Worm (Caenorhabditis elegans): Measurements from ENCODE around the gene acd-3.

Gene acd-3

ce11 chrX:14809905-14810304 is 39.2 kb upstream of the acd-3 start (continued):
- TF ChIP-seq dmd-8 (GFP tag; IDR thresholded peaks at IDR 0.05) = no peak
- TF ChIP-seq nhr-10 (tag; optimal IDR thresholded peaks at IDR 0.05) = no peak
- no peak for TF ChIP-seq Y5F2A.4 (GFP tag; optimal IDR thresholded peaks at IDR 0.05)
- TF ChIP-seq sdz-12 (GFP tag; optimal IDR thresholded peaks at IDR 0.05) = no peak
- TF ChIP-seq fkh-10 (GFP tag; optimal IDR thresholded peaks at IDR 0.05) = no peak
- no peak for TF ChIP-seq ceh-20 (GFP tag; IDR thresholded peaks at IDR 0.05)
- no peak for TF ChIP-seq nhr-6 (tag; optimal IDR thresholded peaks at IDR 0.05)
- TF ChIP-seq ctbp-1 (GFP tag; IDR thresholded peaks at IDR 0.05) = no peak
- no peak for TF ChIP-seq attf-4 (tag; optimal IDR thresholded peaks at IDR 0.05)
- no peak for TF ChIP-seq T26A8.4 (GFP tag; IDR thresholded peaks at IDR 0.05)
- TF ChIP-seq egl-43 (GFP tag; IDR thresholded peaks at IDR 0.05) = no peak
- TF ChIP-seq mes-2 (tag; optimal IDR thresholded peaks at IDR 0.05; ENCODE audit: poor library complexity, severe bottlenecking) = no peak
- TF ChIP-seq tra-1 (GFP tag; IDR thresholded peaks at IDR 0.05) = 0 out of 2 replicates have a peak, but pooled peaks have one; percentile 22
- TF ChIP-seq snpc-1.2 (GFP tag; IDR thresholded peaks at IDR 0.05) = no peak
- TF ChIP-seq hmg-1.1 (GFP tag; IDR thresholded peaks at IDR 0.05) = no peak
- no peak for TF ChIP-seq F37D6.2 (tag; optimal IDR thresholded peaks at IDR 0.05)
- TF ChIP-seq lsy-2 (tag; optimal IDR thresholded peaks at IDR 0.05) = no peak
- TF ChIP-seq zip-2 (tag; optimal IDR thresholded peaks at IDR 0.05) = no peak
- no peak for TF ChIP-seq ama-1 (optimal IDR thresholded peaks at IDR 0.05)
- no peak for TF ChIP-seq nhr-42 (GFP tag; IDR thresholded peaks at IDR 0.05)
- no peak for TF ChIP-seq madf-5 (GFP tag; IDR thresholded peaks at IDR 0.05)
- TF ChIP-seq tag-97 (GFP tag; IDR thresholded peaks at IDR 0.05) = no peak
- peak; percentile 70 for TF ChIP-seq dmd-6 (GFP tag; IDR thresholded peaks at IDR 0.05)
- TF ChIP-seq aly-2 (tag; optimal IDR thresholded peaks at IDR 0.05) = no peak
- TF ChIP-seq skn-1 (tag; optimal IDR thresholded peaks at IDR 0.05) = no peak
- no peak for TF ChIP-seq php-3 (GFP tag; IDR thresholded peaks at IDR 0.05)
- TF ChIP-seq lin-39 (tag; optimal IDR thresholded peaks at IDR 0.05) = no peak
- no peak for TF ChIP-seq daf-16 (GFP tag; optimal IDR thresholded peaks at IDR 0.05)
- TF ChIP-seq daf-16 (tag; optimal IDR thresholded peaks at IDR 0.05) = peak; percentile 50
- no peak for TF ChIP-seq ces-1 (GFP tag; optimal IDR thresholded peaks at IDR 0.05)
- TF ChIP-seq nhr-28 (tag; optimal IDR thresholded peaks at IDR 0.05) = peak; percentile 9
- no peak for TF ChIP-seq nhr-76 (tag; optimal IDR thresholded peaks at IDR 0.05)
- TF ChIP-seq F44E2.7 (GFP tag; IDR thresholded peaks at IDR 0.05) = no peak
- TF ChIP-seq ztf-7 (tag; optimal IDR thresholded peaks at IDR 0.05) = no peak
- TF ChIP-seq Y105C5A.15 (GFP tag; IDR thresholded peaks at IDR 0.05) = no peak
- no peak for TF ChIP-seq jun-1 (tag; optimal IDR thresholded peaks at IDR 0.05)
- no peak for TF ChIP-seq nhr-25 (tag; optimal IDR thresholded peaks at IDR 0.05; ENCODE audit: borderline replicate concordance, insufficient read depth)
- no peak for TF ChIP-seq ceh-32 (tag; optimal IDR thresholded peaks at IDR 0.05; ENCODE audit: poor library complexity)
- no peak for TF ChIP-seq Y48G9A.11 (GFP tag; IDR thresholded peaks at IDR 0.05)
- TF ChIP-seq ZK337.2 (GFP tag; IDR thresholded peaks at IDR 0.05) = no peak
- no peak for TF ChIP-seq nhr-111 (GFP tag; optimal IDR thresholded peaks at IDR 0.05)
- no peak for TF ChIP-seq nhr-237 (tag; optimal IDR thresholded peaks at IDR 0.05)
- TF ChIP-seq zfp-3 (GFP tag; conservative IDR thresholded peaks at IDR 0.05) = no peak
- TF ChIP-seq dve-1 (tag; optimal IDR thresholded peaks at IDR 0.05; ENCODE audit: insufficient read depth) = no peak
- no peak for TF ChIP-seq lin-38 (GFP tag; IDR thresholded peaks at IDR 0.05)
- no peak for TF ChIP-seq R02D3.7 (tag; optimal IDR thresholded peaks at IDR 0.05)
- TF ChIP-seq pha-4 (GFP tag; IDR thresholded peaks at IDR 0.05) = no peak
- no peak for TF ChIP-seq pha-4 (tag; optimal IDR thresholded peaks at IDR 0.05)
- no peak for TF ChIP-seq snpc-4 (tag; optimal IDR thresholded peaks at IDR 0.05)
- TF ChIP-seq T20F7.1 (GFP tag; optimal IDR thresholded peaks at IDR 0.05) = peak; percentile 41
- peak; percentile 96 for TF ChIP-seq mxl-2 (GFP tag; conservative IDR thresholded peaks at IDR 0.05)
- TF ChIP-seq nhr-41 (GFP tag; IDR thresholded peaks at IDR 0.05) = no peak
- TF ChIP-seq lin-29 (GFP tag; IDR thresholded peaks at IDR 0.05) = no peak

Data from whole organism, L4 larva.